Fruit fly (Drosophila melanogaster): ENCODE measurements around the gene Non2.

The Non2 gene

dm6 chr3L:2727023-2727422, 39.8 kb upstream of the Non2 start (continued):
- TF ChIP-seq CG33213 (GFP tag; optimal IDR thresholded peaks at IDR 0.05) (no peak), CG4404 (GFP tag; IDR thresholded peaks at IDR 0.05) (no peak), gro (GFP tag; optimal IDR thresholded peaks at IDR 0.05) (no peak), Sin3A (optimal IDR thresholded peaks at IDR 0.05) (no peak), CG17328 (GFP tag; IDR thresholded peaks at IDR 0.05) (peak; percentile 62), Eip74EF (GFP tag; optimal IDR thresholded peaks at IDR 0.05) (no peak), CG13296 (GFP tag; optimal IDR thresholded peaks at IDR 0.05) (no peak), CG9817 (tag; optimal IDR thresholded peaks at IDR 0.05) (no peak), CG8924 (tag; optimal IDR thresholded peaks at IDR 0.05) (no peak), yki (optimal IDR thresholded peaks at IDR 0.05) (no peak), Ada2b (GFP tag; IDR thresholded peaks at IDR 0.05) (peak; percentile 64), ssp (GFP tag; IDR thresholded peaks at IDR 0.05) (0 out of 2 replicates have a peak, but pooled peaks have one; percentile 18), CG10274 (GFP tag; optimal IDR thresholded peaks at IDR 0.05) (no peak), CG6813 (GFP tag; optimal IDR thresholded peaks at IDR 0.05) (no peak), unpg (GFP tag; optimal IDR thresholded peaks at IDR 0.05) (no peak), CHES-1-like (GFP tag; optimal IDR thresholded peaks at IDR 0.05) (no peak), CG32767 (GFP tag; IDR thresholded peaks at IDR 0.05) (peak; percentile 44; the same call in 1 of the 2 replicates), CG17612 (GFP tag; IDR thresholded peaks at IDR 0.05) (no peak; the same call in 1 of the 2 replicates), CG11696 (GFP tag; IDR thresholded peaks at IDR 0.05) (0 out of 2 replicates have a peak, but pooled peaks have one; percentile 37), Hr51 (GFP tag; optimal IDR thresholded peaks at IDR 0.05) (peak in 1 of 2 experiments; percentile 59), CG17385 (GFP tag; optimal IDR thresholded peaks at IDR 0.05) (peak; percentile 33), NFAT (GFP tag; IDR thresholded peaks at IDR 0.05) (0 out of 2 replicates have a peak, but pooled peaks have one; percentile 37), dimm (GFP tag; IDR thresholded peaks at IDR 0.05) (peak; percentile 27; the same call in 1 of the 2 replicates), C15 (GFP tag; IDR thresholded peaks at IDR 0.05) (peak; percentile 56; the same call in 1 of the 3 replicates), ap (GFP tag; IDR thresholded peaks at IDR 0.05) (peak; percentile 56), ftz-f1 (GFP tag; optimal IDR thresholded peaks at IDR 0.05) (no peak), CG12299 (tag; optimal IDR thresholded peaks at IDR 0.05) (no peak), Mad (GFP tag; optimal IDR thresholded peaks at IDR 0.05) (no peak), CG10565 (GFP tag; optimal IDR thresholded peaks at IDR 0.05) (no peak), fd64A (GFP tag; optimal IDR thresholded peaks at IDR 0.05) (no peak), Ets97D (GFP tag; optimal IDR thresholded peaks at IDR 0.05) (no peak), CG5245 (GFP tag; optimal IDR thresholded peaks at IDR 0.05) (no peak), CG9727 (GFP tag; optimal IDR thresholded peaks at IDR 0.05) (peak; percentile 6), CG6272 (GFP tag; IDR thresholded peaks at IDR 0.05) (peak; percentile 34; the same call in 1 of the 2 replicates), ewg (GFP tag; optimal IDR thresholded peaks at IDR 0.05) (no peak), stc (GFP tag; IDR thresholded peaks at IDR 0.05) (peak; percentile 71), ash1 (GFP tag; optimal IDR thresholded peaks at IDR 0.05) (no peak), dpn (GFP tag; optimal IDR thresholded peaks at IDR 0.05) (no peak), CG15011 (GFP tag; optimal IDR thresholded peaks at IDR 0.05) (no peak), CG43689 (GFP tag; IDR thresholded peaks at IDR 0.05) (peak; percentile 21; the same call in 1 of the 2 replicates), tin (GFP tag; optimal IDR thresholded peaks at IDR 0.05) (no peak), CG18764 (GFP tag; optimal IDR thresholded peaks at IDR 0.05) (no peak), CG15269 (tag; optimal IDR thresholded peaks at IDR 0.05) (peak; percentile 45), repo (GFP tag; optimal IDR thresholded peaks at IDR 0.05) (no peak), ttk (GFP tag; IDR thresholded peaks at IDR 0.05) (peak; percentile 37; the same call in 1 of the 2 replicates), tll (GFP tag; optimal IDR thresholded peaks at IDR 0.05) (no peak), CoRest (tag; optimal IDR thresholded peaks at IDR 0.05) (peak; percentile 46), otp (GFP tag; IDR thresholded peaks at IDR 0.05) (peak; percentile 39; the same call in 1 of the 3 replicates), sr (GFP tag; IDR thresholded peaks at IDR 0.05) (no peak), Dfd (GFP tag; optimal IDR thresholded peaks at IDR 0.05) (no peak), pan (optimal IDR thresholded peaks at IDR 0.05) (no peak), pan (GFP tag; optimal IDR thresholded peaks at IDR 0.05 in 1 of 2, IDR thresholded peaks at IDR 0.05 in 1 of 2) (peak in 1 of 2 experiments; percentile 73)

All from whole organism, embryonic.